Fruit fly (Drosophila melanogaster) whole organism, embryonic: ENCODE data around the gene CG12661.

Experiments used
- Adf1 ChIP-seq: fragments of 200-800 bp; sonication (Bioruptor generic); IDR thresholded peaks from 2 replicates; pipeline ENCODE4 v1.3.6; 2022; ENCODE audit warnings: missing biosample characterization, missing genetic modification characterization
- Atf-2 ChIP-seq: fragments of 200-800 bp; sonication (Bioruptor generic); optimal IDR thresholded peaks from 2 replicates; lab custom pipeline; 2016; ENCODE audit warnings: missing biosample characterization, missing genetic modification characterization
- Blimp-1 ChIP-seq: fragments of 200-800 bp; sonication (Bioruptor generic); optimal IDR thresholded peaks from 3 replicates; lab custom pipeline; 2018; ENCODE audit warnings: missing biosample characterization, missing genetic modification characterization, mild to moderate bottlenecking, moderate library complexity, missing genetic modification reagents
- BtbVII ChIP-seq: fragments of 200-800 bp; sonication (Bioruptor generic); optimal IDR thresholded peaks from 3 replicates; lab custom pipeline; 2017; ENCODE audit warnings: missing biosample characterization, mild to moderate bottlenecking, missing genetic modification characterization
- CG10543 ChIP-seq: fragments of 200-800 bp; sonication (Bioruptor generic); optimal IDR thresholded peaks from 3 replicates; lab custom pipeline; 2017; ENCODE audit warnings: missing biosample characterization, mild to moderate bottlenecking, missing genetic modification characterization, moderate library complexity
- CG12155 ChIP-seq: fragments of 200-800 bp; sonication (Bioruptor generic); optimal IDR thresholded peaks from 3 replicates; lab custom pipeline; 2016; ENCODE audit warnings: missing biosample characterization, missing genetic modification characterization
- CG14050 ChIP-seq: fragments of 200-800 bp; sonication (Bioruptor generic); IDR thresholded peaks from 3 replicates; pipeline ENCODE4 v1.3.6; 2022; ENCODE audit warnings: missing biosample characterization, missing genetic modification characterization
- CG15269 ChIP-seq: fragments of 200-800 bp; sonication (Bioruptor generic); optimal IDR thresholded peaks from 2 replicates; lab custom pipeline; 2018; ENCODE audit warnings: missing biosample characterization, mild to moderate bottlenecking, missing genetic modification characterization, moderate library complexity
- CG15696 ChIP-seq: fragments of 200-800 bp; sonication (Bioruptor generic); optimal IDR thresholded peaks from 2 replicates; lab custom pipeline; 2019; ENCODE audit warnings: missing biosample characterization, mild to moderate bottlenecking, missing genetic modification characterization, moderate library complexity
- CG17328 ChIP-seq: fragments of 200-800 bp; sonication (Bioruptor generic); IDR thresholded peaks from 2 replicates; pipeline ENCODE4 v1.3.6; 2022; ENCODE audit warnings: missing biosample characterization, missing genetic modification characterization
- CG17829 ChIP-seq: fragments of 200-800 bp; optimal IDR thresholded peaks from 2 replicates; lab custom pipeline; 2019; ENCODE audit warnings: missing biosample characterization, mild to moderate bottlenecking, missing genetic modification characterization, moderate library complexity
- CG17912 ChIP-seq: fragments of 200-800 bp; sonication (Bioruptor generic); optimal IDR thresholded peaks from 2 replicates; lab custom pipeline; 2018; ENCODE audit warnings: missing biosample characterization, mild to moderate bottlenecking, missing genetic modification characterization
- CG31365 ChIP-seq: fragments of 200-800 bp; sonication (Bioruptor generic); optimal IDR thresholded peaks from 2 replicates; lab custom pipeline; 2018; ENCODE audit warnings: missing biosample characterization, mild to moderate bottlenecking, missing genetic modification characterization
- CG32767 ChIP-seq: fragments of 200-800 bp; sonication (Bioruptor generic); IDR thresholded peaks from 2 replicates; pipeline ENCODE4 v1.3.6; 2022; ENCODE audit warnings: missing biosample characterization, missing genetic modification characterization
- CG3726 ChIP-seq: fragments of 200-800 bp; sonication (Bioruptor generic); IDR thresholded peaks from 3 replicates; pipeline ENCODE4, ENCODE4 v1.3.6; 2022; ENCODE audit warnings: missing biosample characterization, missing genetic modification characterization
- CG3995 ChIP-seq: fragments of 200-800 bp; sonication (Bioruptor generic); optimal IDR thresholded peaks from 3 replicates; lab custom pipeline; 2016; ENCODE audit warnings: missing biosample characterization, missing genetic modification characterization
- CG4707 ChIP-seq: fragments of 200-800 bp; sonication (Bioruptor generic); optimal IDR thresholded peaks from 2 replicates; lab custom pipeline; 2018; ENCODE audit warnings: missing biosample characterization, mild to moderate bottlenecking, missing genetic modification characterization, moderate library complexity
- CG6654 ChIP-seq: fragments of 200-800 bp; sonication (Bioruptor generic); optimal IDR thresholded peaks from 2 replicates; lab custom pipeline; 2017; ENCODE audit warnings: missing biosample characterization, mild to moderate bottlenecking, missing genetic modification characterization
- CG7372 ChIP-seq: fragments of 200-800 bp; sonication (Bioruptor generic); IDR thresholded peaks from 2 replicates; pipeline ENCODE4 v1.3.6; 2022; ENCODE audit warnings: missing biosample characterization, missing genetic modification characterization
- CG8359 ChIP-seq: fragments of 200-800 bp; sonication (Bioruptor generic); optimal IDR thresholded peaks from 2 replicates; lab custom pipeline; 2017; ENCODE audit warnings: missing biosample characterization, mild to moderate bottlenecking, missing genetic modification characterization, borderline replicate concordance
- CG9932 ChIP-seq: fragments of 200-800 bp; sonication (Bioruptor generic); IDR thresholded peaks from 2 replicates; pipeline ENCODE4 v1.3.6; 2022; ENCODE audit warnings: missing biosample characterization, missing genetic modification characterization
- D ChIP-seq, 2 experiments: fragments of 200-800 bp in 1 of 2; fragments of >200 bp in 1 of 2; sonication (Bioruptor generic) in 1 of 2; optimal IDR thresholded peaks; 2 replicates in 1 of 2; 3 replicates in 1 of 2; lab custom pipeline; 2017; ENCODE audit warnings: mild to moderate bottlenecking in 1 of 2, missing biosample characterization in 1 of 2, missing genetic modification characterization in 1 of 2, missing genetic modification reagents in 1 of 2
- Dad ChIP-seq: fragments of 200-800 bp; sonication (Bioruptor generic); optimal IDR thresholded peaks from 3 replicates; lab custom pipeline; 2016; ENCODE audit warnings: missing biosample characterization, missing genetic modification characterization
- GATAe ChIP-seq: fragments of 200-800 bp; sonication (Bioruptor generic); conservative IDR thresholded peaks from 2 replicates; pipeline ENCODE4 v1.3.6; 2022; ENCODE audit warnings: missing biosample characterization, missing genetic modification characterization
- HHEX ChIP-seq: fragments of 200-800 bp; sonication (Bioruptor generic); optimal IDR thresholded peaks from 3 replicates; lab custom pipeline; 2017; ENCODE audit warnings: missing biosample characterization, mild to moderate bottlenecking, missing genetic modification characterization, missing genetic modification reagents
- Hmx ChIP-seq: fragments of 200-800 bp; sonication (Bioruptor generic); optimal IDR thresholded peaks from 2 replicates; lab custom pipeline; 2016; ENCODE audit warnings: missing biosample characterization, missing genetic modification characterization
- Med ChIP-seq: fragments of 200-800 bp; sonication (Bioruptor generic); peaks from one replicate; lab custom pipeline; 2016; ENCODE audit warnings: missing biosample characterization, missing genetic modification characterization, mild to moderate bottlenecking, inconsistent platforms, moderate library complexity
- NC2β ChIP-seq: fragments of 200-800 bp; sonication (Bioruptor generic); optimal IDR thresholded peaks from 2 replicates; lab custom pipeline; 2016; ENCODE audit warnings: missing biosample characterization, missing genetic modification characterization
- Nf-YB ChIP-seq: fragments of 200-800 bp; sonication (Bioruptor generic); optimal IDR thresholded peaks from 3 replicates; lab custom pipeline; 2019; ENCODE audit warnings: missing biosample characterization, mild to moderate bottlenecking, missing genetic modification characterization, moderate library complexity
- Vsx1 ChIP-seq: fragments of 200-800 bp; sonication (Bioruptor generic); optimal IDR thresholded peaks from 2 replicates; lab custom pipeline; 2017; ENCODE audit warnings: missing biosample characterization, mild to moderate bottlenecking, missing genetic modification characterization, missing genetic modification reagents
- ara ChIP-seq: fragments of 200-800 bp; sonication (Bioruptor generic); IDR thresholded peaks from 2 replicates; pipeline ENCODE4 v1.3.6; 2022; ENCODE audit warnings: missing biosample characterization, missing genetic modification characterization
- ase ChIP-seq: fragments of 200-800 bp; sonication (Bioruptor generic); IDR thresholded peaks from 3 replicates; pipeline ENCODE4 v1.3.6; 2022; ENCODE audit warnings: missing biosample characterization, missing genetic modification characterization
- ash1 ChIP-seq: fragments of 200-800 bp; sonication (Bioruptor generic); optimal IDR thresholded peaks from 2 replicates; lab custom pipeline; 2018; ENCODE audit warnings: missing biosample characterization, mild to moderate bottlenecking, missing genetic modification characterization
- ato ChIP-seq: fragments of 200-800 bp; sonication (Bioruptor generic); IDR thresholded peaks from 2 replicates; pipeline ENCODE4 v1.3.6; 2022; ENCODE audit warnings: missing biosample characterization, missing genetic modification characterization; ENCODE audit not compliant: partially characterized antibody
- az2 ChIP-seq: fragments of 200-800 bp; sonication (Bioruptor generic); optimal IDR thresholded peaks from 3 replicates; lab custom pipeline; 2016; ENCODE audit warnings: missing biosample characterization, missing genetic modification characterization
- bowl ChIP-seq: fragments of 200-800 bp; sonication (Bioruptor generic); IDR thresholded peaks from 2 replicates; pipeline ENCODE4 v1.3.6; 2022; ENCODE audit warnings: missing biosample characterization, missing genetic modification characterization
- br ChIP-seq: fragments of >200 bp; optimal IDR thresholded peaks from 2 replicates; lab custom pipeline; 2017
- chinmo ChIP-seq: fragments of 200-800 bp; sonication (Bioruptor generic); IDR thresholded peaks from 4 replicates; pipeline ENCODE4 v1.3.6; 2022; ENCODE audit warnings: missing biosample characterization, missing genetic modification characterization; ENCODE audit not compliant: partially characterized antibody
- dan ChIP-seq: fragments of 200-800 bp; sonication (Bioruptor generic); IDR thresholded peaks from 2 replicates; pipeline ENCODE4 v1.3.6; 2022; ENCODE audit warnings: missing biosample characterization, missing genetic modification characterization
- dmrt11E ChIP-seq: fragments of 200-800 bp; sonication (Bioruptor generic); optimal IDR thresholded peaks from 3 replicates; lab custom pipeline; 2018; ENCODE audit warnings: missing biosample characterization, mild to moderate bottlenecking, missing genetic modification characterization, moderate library complexity
- emc ChIP-seq: fragments of 200-800 bp; sonication (Bioruptor generic); optimal IDR thresholded peaks from 2 replicates; lab custom pipeline; 2016; ENCODE audit warnings: missing biosample characterization, missing genetic modification characterization
- kni ChIP-seq: fragments of 200-800 bp; sonication (Bioruptor generic); optimal IDR thresholded peaks from 3 replicates; lab custom pipeline; 2017; ENCODE audit warnings: mild to moderate bottlenecking, missing biosample characterization, missing genetic modification reagents, missing genetic modification characterization
- knrl ChIP-seq: fragments of 200-800 bp; sonication (Bioruptor generic); IDR thresholded peaks from 3 replicates; pipeline ENCODE4 v1.3.6; 2022; ENCODE audit warnings: missing biosample characterization, missing genetic modification characterization; ENCODE audit not compliant: partially characterized antibody
- pfk ChIP-seq: fragments of 200-800 bp; sonication (Bioruptor generic); optimal IDR thresholded peaks from 2 replicates; lab custom pipeline; 2018; ENCODE audit warnings: missing biosample characterization, mild to moderate bottlenecking, missing genetic modification characterization, moderate library complexity
- psq ChIP-seq: fragments of 200-800 bp; sonication (Bioruptor generic); optimal IDR thresholded peaks from 2 replicates; lab custom pipeline; 2017; ENCODE audit warnings: missing biosample characterization, missing genetic modification characterization
- sqz ChIP-seq: fragments of 200-800 bp; sonication (Bioruptor generic); optimal IDR thresholded peaks from 3 replicates; lab custom pipeline; 2018; ENCODE audit warnings: missing biosample characterization, mild to moderate bottlenecking, missing genetic modification characterization
- tio ChIP-seq: fragments of 200-800 bp; sonication (Bioruptor generic); optimal IDR thresholded peaks from 2 replicates; lab custom pipeline; 2017; ENCODE audit warnings: missing biosample characterization, missing genetic modification characterization, inconsistent platforms

Gene CG12661

dm6 chrX:8891565-8892276 lies 31.8 kb downstream of the CG12661 start (continued):
- TF ChIP-seq CG15696 (tag; lab: Kevin White, UChicago) (peak; percentile 25), Dad (no peak), HHEX (GFP tag; lab: Kevin White, UChicago) (peak; percentile 71), az2 (GFP tag; lab: Kevin White, UChicago) (peak; percentile 78), CG12155 (GFP tag; lab: Kevin White, UChicago) (peak; percentile 68), tio (GFP tag; lab: Kevin White, UChicago) (peak; percentile 67), dmrt11E (peak; percentile 53), dan (GFP tag; lab: Robert Waterston, UW) (no peak), pfk (peak; percentile 6), NC2β (peak; percentile 17), ara (GFP tag; lab: Robert Waterston, UW) (0 out of 2 replicates have a peak, but pooled peaks have one; percentile 38), knrl (GFP tag; lab: Robert Waterston, UW) (no peak), CG4707 (GFP tag; lab: Kevin White, UChicago) (no peak), ato (GFP tag; lab: Robert Waterston, UW) (peak; percentile 41; the same call in 1 of the 2 replicates), emc (GFP tag; lab: Kevin White, UChicago) (no peak), D (optimal IDR thresholded peaks at IDR 0.05; lab: Kevin White, UChicago) (no peak), D (GFP tag; optimal IDR thresholded peaks at IDR 0.05; lab: Kevin White, UChicago) (peak; percentile 66), Vsx1 (GFP tag; lab: Kevin White, UChicago) (peak; percentile 42), kni (GFP tag; lab: Kevin White, UChicago) (peak; percentile 39), CG17912 (GFP tag; lab: Kevin White, UChicago) (no peak), CG17328 (peak; percentile 72), br (lab: Kevin White, UChicago) (no peak), CG10543 (peak; percentile 44), CG3726 (0 out of 3 replicates have a peak, but pooled peaks have one; percentile 41), BtbVII (GFP tag; lab: Kevin White, UChicago) (no peak), ase (GFP tag; lab: Robert Waterston, UW) (peak; percentile 62; the same call in 2 of the 3 replicates), sqz (peak; percentile 92), CG6654 (GFP tag; lab: Kevin White, UChicago) (peak; percentile 10), CG31365 (tag; lab: Kevin White, UChicago) (no peak), CG9932 (GFP tag; lab: Robert Waterston, UW) (peak; percentile 41; the same call in 1 of the 2 replicates), Hmx (GFP tag; lab: Kevin White, UChicago) (no peak), Atf-2 (peak; percentile 13), bowl (GFP tag; lab: Robert Waterston, UW) (0 out of 2 replicates have a peak, but pooled peaks have one; percentile 38), ash1 (GFP tag; lab: Kevin White, UChicago) (no peak), chinmo (GFP tag; lab: Robert Waterston, UW) (peak; percentile 82; the same call in 2 of the 4 replicates), psq (GFP tag; lab: Kevin White, UChicago) (no peak), Blimp-1 (GFP tag; lab: Kevin White, UChicago) (peak; percentile 62), Nf-YB (GFP tag; lab: Kevin White, UChicago) (peak; percentile 44), CG32767 (GFP tag; lab: Robert Waterston, UW) (no peak; the same call in 1 of the 2 replicates), CG3995 (GFP tag; lab: Kevin White, UChicago) (no peak), CG8359 (GFP tag; lab: Kevin White, UChicago) (peak; percentile 39), Med (peak; percentile 92), CG17829 (tag; lab: Kevin White, UChicago) (peak; percentile 64), CG15269 (tag; lab: Kevin White, UChicago) (peak; percentile 78), GATAe (GFP tag; lab: Robert Waterston, UW) (0 out of 2 replicates have a peak, but pooled peaks have one; percentile 19), CG14050 (GFP tag; lab: Robert Waterston, UW) (peak; percentile 65; the same call in 2 of the 3 replicates), CG7372 (GFP tag; lab: Robert Waterston, UW) (peak; percentile 55), Adf1 (GFP tag; lab: Robert Waterston, UW) (peak; percentile 95)
